Worm (Caenorhabditis elegans): Measurements from ENCODE around the gene K02F3.2.

The K02F3.2 gene

DNA sequence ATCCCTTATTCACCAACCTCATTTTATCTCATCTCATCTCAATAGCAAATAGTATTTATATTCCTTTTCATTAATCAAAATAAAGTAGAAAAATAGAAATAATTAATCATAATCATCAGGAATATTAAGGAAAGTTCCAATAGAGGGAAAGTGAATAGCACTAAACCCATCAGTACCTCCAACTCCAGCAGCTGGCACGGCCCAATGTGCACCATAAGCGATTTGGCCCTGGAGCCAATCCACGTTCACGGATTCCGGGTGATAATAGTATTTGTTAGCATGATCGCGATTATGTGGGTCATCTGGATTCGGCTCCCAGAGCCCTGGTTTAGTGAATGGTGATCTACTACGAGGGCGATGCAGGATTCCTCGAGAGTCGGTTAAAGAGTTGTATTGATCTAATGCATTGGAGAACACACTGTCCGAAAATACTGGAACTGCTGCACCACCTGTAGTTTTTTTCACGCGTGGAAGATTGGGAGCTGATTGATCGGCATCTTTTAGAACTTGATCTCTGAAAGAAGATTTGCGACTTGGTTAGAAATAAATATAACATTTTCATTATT lies 9.8 kb upstream of the K02F3.2 start (continued):
- TF ChIP-seq rpc-1 (optimal IDR thresholded peaks at IDR 0.05): no peak
- no peak for TF ChIP-seq rpc-1 (tag; optimal IDR thresholded peaks at IDR 0.05)
- peak; percentile 74 for TF ChIP-seq hmg-1.2 (GFP tag; IDR thresholded peaks at IDR 0.05)
- TF ChIP-seq ztf-18 (tag; optimal IDR thresholded peaks at IDR 0.05): no peak
- peak; percentile 31 for TF ChIP-seq nhr-80 (tag; optimal IDR thresholded peaks at IDR 0.05)
- peak; percentile 99 for TF ChIP-seq B0336.3 (GFP tag; IDR thresholded peaks at IDR 0.05)
- TF ChIP-seq C17E4.6 (GFP tag; IDR thresholded peaks at IDR 0.05): peak; percentile 93
- peak; percentile 98 for TF ChIP-seq nhr-27 (tag; optimal IDR thresholded peaks at IDR 0.05)
- TF ChIP-seq nfyb-1 (GFP tag; IDR thresholded peaks at IDR 0.05): peak; percentile 99
- no peak for TF ChIP-seq F55B11.4 (tag; optimal IDR thresholded peaks at IDR 0.05; ENCODE audit: borderline replicate concordance, insufficient read depth)

ce11 chrIII:839491-839890 lies 6.2 kb upstream of the K02F3.2 start, which contains the start of gene dos-3:
dos-3 (minus strand) TSS chrIII:839591.
- no peak for TF ChIP-seq athp-1 (tag; optimal IDR thresholded peaks at IDR 0.05)
- no peak for TF ChIP-seq lin-40 (tag; optimal IDR thresholded peaks at IDR 0.05)
- no peak for TF ChIP-seq ztf-26 (tag; optimal IDR thresholded peaks at IDR 0.05)
- TF ChIP-seq F49E8.2 (tag; optimal IDR thresholded peaks at IDR 0.05; ENCODE audit: insufficient read depth): no peak
- no peak for TF ChIP-seq B0035.1 (tag; optimal IDR thresholded peaks at IDR 0.05)
- TF ChIP-seq lin-54 (GFP tag; optimal IDR thresholded peaks at IDR 0.05): no peak
- no peak for TF ChIP-seq hrde-1 (tag; optimal IDR thresholded peaks at IDR 0.05; ENCODE audit: borderline replicate concordance)
- TF ChIP-seq F52B5.7 (tag; optimal IDR thresholded peaks at IDR 0.05): no peak

ce11 chrIII:841177-841576 lies 4.5 kb upstream of the K02F3.2 start, which contains the start of gene K02F3.9:
K02F3.9 (minus strand) TSS chrIII:841366.
- TF ChIP-seq F33H1.4 (GFP tag; IDR thresholded peaks at IDR 0.05): no peak
- no peak for TF ChIP-seq zim-3 (tag; optimal IDR thresholded peaks at IDR 0.05)
- no peak for TF ChIP-seq nhr-120 (GFP tag; IDR thresholded peaks at IDR 0.05)
- no peak for TF ChIP-seq die-1 (tag; optimal IDR thresholded peaks at IDR 0.05)
- TF ChIP-seq ztf-3 (GFP tag; optimal IDR thresholded peaks at IDR 0.05): no peak
- TF ChIP-seq zfh-2 (GFP tag; conservative IDR thresholded peaks at IDR 0.05): no peak
- TF ChIP-seq let-607 (tag; optimal IDR thresholded peaks at IDR 0.05): no peak
- TF ChIP-seq egl-44 (GFP tag; IDR thresholded peaks at IDR 0.05): no peak
- no peak for TF ChIP-seq B0261.1 (tag; optimal IDR thresholded peaks at IDR 0.05)
- no peak for TF ChIP-seq ztf-25 (GFP tag; IDR thresholded peaks at IDR 0.05)
- TF ChIP-seq F23B12.7 (tag; optimal IDR thresholded peaks at IDR 0.05; ENCODE audit: insufficient read depth): no peak
- no peak for TF ChIP-seq tbp1 (GFP tag; optimal IDR thresholded peaks at IDR 0.05)
- TF ChIP-seq ztf-22 (GFP tag; optimal IDR thresholded peaks at IDR 0.05): no peak
- no peak for TF ChIP-seq F37B4.10 (GFP tag; IDR thresholded peaks at IDR 0.05)
- no peak for TF ChIP-seq Y56A3A.18 (GFP tag; IDR thresholded peaks at IDR 0.05)
- TF ChIP-seq ccch-3 (GFP tag; optimal IDR thresholded peaks at IDR 0.05): no peak
- no peak for TF ChIP-seq D2030.7 (GFP tag; IDR thresholded peaks at IDR 0.05)
- TF ChIP-seq athp-1 (tag; optimal IDR thresholded peaks at IDR 0.05): no peak
- TF ChIP-seq F55B11.4 (tag; optimal IDR thresholded peaks at IDR 0.05; ENCODE audit: borderline replicate concordance, insufficient read depth): no peak

DNA sequence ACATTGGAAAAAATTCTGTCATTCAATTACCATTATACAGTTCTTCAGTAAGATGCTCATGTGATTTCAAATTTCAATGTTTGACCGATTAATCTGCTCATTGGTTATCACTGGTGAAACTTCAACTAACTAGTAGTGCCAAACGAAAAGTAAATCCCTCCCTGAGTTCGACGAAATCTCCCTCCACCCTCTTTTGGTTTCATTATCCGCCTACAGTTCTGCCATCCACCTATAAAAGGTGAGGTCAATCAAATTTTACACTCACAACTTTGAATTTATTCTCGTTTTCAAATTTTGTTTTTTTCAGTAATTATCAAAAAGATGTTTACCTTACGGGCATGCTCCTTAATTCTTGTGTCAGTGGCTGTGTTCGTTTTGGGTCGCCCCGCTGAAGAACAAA lies 3.0 kb upstream of the K02F3.2 start, which contains the start of gene far-8:
far-8 (plus strand) TSS at position 301 of the 400 bp plus-strand sequence.
- TF ChIP-seq ZK185.1 (tag; optimal IDR thresholded peaks at IDR 0.05; ENCODE audit: poor library complexity, severe bottlenecking): no peak
- TF ChIP-seq let-526 (GFP tag; IDR thresholded peaks at IDR 0.05): no peak
- no peak for TF ChIP-seq ceh-27 (GFP tag; optimal IDR thresholded peaks at IDR 0.05)
- TF ChIP-seq ceh-40 (GFP tag; IDR thresholded peaks at IDR 0.05): no peak
- no peak for TF ChIP-seq somi-1 (GFP tag; optimal IDR thresholded peaks at IDR 0.05)
- TF ChIP-seq die-1 (tag; optimal IDR thresholded peaks at IDR 0.05): no peak
